Worm (Caenorhabditis elegans): ENCODE measurements around the gene scav-2.

DNA sequence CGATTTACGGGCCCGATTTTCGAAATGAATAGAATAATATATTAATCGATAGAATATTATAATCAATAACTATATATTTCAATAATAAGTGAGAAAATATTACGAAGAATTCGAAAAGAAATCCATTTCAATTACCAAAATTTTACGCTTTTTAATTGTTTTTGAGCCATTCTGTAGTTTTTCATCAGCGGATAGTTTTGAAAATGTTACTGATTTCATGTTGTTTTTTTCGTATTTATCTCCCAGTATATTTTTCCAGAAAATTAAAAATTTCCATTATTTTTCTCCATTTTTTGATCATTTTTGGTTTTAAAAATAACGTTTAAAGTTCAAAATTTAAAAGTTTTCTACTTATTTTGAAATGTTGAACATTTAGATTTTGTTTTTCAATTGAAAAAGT, 49.4 kb downstream of the scav-2 start, which contains the start of gene T28A8.3:
- TF ChIP-seq W03F9.2 (tag; optimal IDR thresholded peaks at IDR 0.05) (no peak), him-1 (tag; optimal IDR thresholded peaks at IDR 0.05) (no peak)

Data from whole organism, L4/young adult.